Worm (Caenorhabditis elegans) whole organism, L1 larva: Measurements from ENCODE around the gene degt-1.
A peak's percentile ranks its signal among the peaks of the same experiment; 100 is the strongest.

Experiments
- C04F5.9 ChIP-seq: sonication (generic microtip); optimal IDR thresholded peaks from 2 replicates; lab custom pipeline; 2016; ENCODE audit warnings: missing genetic modification characterization, missing compliant biosample characterization
- C16A3.4 ChIP-seq: fragments of 150-350 bp; optimal IDR thresholded peaks from 2 replicates; lab custom pipeline; 2014; ENCODE audit warnings: missing biosample characterization, missing genetic modification characterization
- F16B12.6 ChIP-seq: fragments of 150-350 bp; optimal IDR thresholded peaks from 2 replicates; lab custom pipeline; 2014; ENCODE audit warnings: missing biosample characterization, missing genetic modification characterization
- Y116A8C.19 ChIP-seq: sonication (generic microtip); optimal IDR thresholded peaks from 2 replicates; lab custom pipeline; 2016; ENCODE audit warnings: missing compliant biosample characterization, missing genetic modification characterization, borderline replicate concordance
- aha-1 ChIP-seq: fragments of 150-350 bp; optimal IDR thresholded peaks from 2 replicates; lab custom pipeline; 2014; ENCODE audit warnings: missing biosample characterization, missing genetic modification characterization
- aly-2 ChIP-seq: fragments of 150-350 bp; optimal IDR thresholded peaks from 2 replicates; lab custom pipeline; 2014; ENCODE audit warnings: missing biosample characterization, missing genetic modification characterization
- ama-1 ChIP-seq: fragments of 150-350 bp; optimal IDR thresholded peaks from 2 replicates; lab custom pipeline; 2014
- blmp-1 ChIP-seq: fragments of 150-350 bp; optimal IDR thresholded peaks from 2 replicates; lab custom pipeline; 2014; ENCODE audit warnings: missing biosample characterization, missing genetic modification characterization
- ceh-8 ChIP-seq: fragments of 200-800 bp; sonication (Bioruptor generic); optimal IDR thresholded peaks from 2 replicates; lab custom pipeline; 2018; ENCODE audit warnings: mild to moderate bottlenecking, missing genetic modification characterization, moderate library complexity, missing compliant biosample characterization
- ceh-82 ChIP-seq, 3 experiments: fragments of 150-350 bp in 1 of 3; sonication (generic microtip) in 2 of 3; optimal IDR thresholded peaks; 2 replicates each; lab custom pipeline; 2014 to 2017; ENCODE audit warnings: missing biosample characterization in 3 of 3, missing genetic modification characterization in 3 of 3
- ceh-90 ChIP-seq: sonication (generic microtip); optimal IDR thresholded peaks from 2 replicates; lab custom pipeline; 2016; ENCODE audit warnings: missing genetic modification characterization, missing compliant biosample characterization
- dpl-1 ChIP-seq, 3 experiments: fragments of 150-350 bp in 2 of 3; sonication (generic microtip) in 1 of 3; optimal IDR thresholded peaks; 2 replicates each; lab custom pipeline; 2014 to 2017; ENCODE audit warnings: missing biosample characterization in 3 of 3, missing genetic modification characterization in 3 of 3, missing genetic modification reagents in 3 of 3
- dsc-1 ChIP-seq: sonication (generic microtip); optimal IDR thresholded peaks from 2 replicates; lab custom pipeline; 2016; ENCODE audit warnings: mild to moderate bottlenecking, missing genetic modification characterization, missing compliant biosample characterization
- efl-1 ChIP-seq, 4 experiments: fragments of 150-350 bp; optimal IDR thresholded peaks in 3 of 4; peaks in 1 of 4; 1 replicate in 1 of 4; 2 replicates in 3 of 4; lab custom pipeline; 2014; ENCODE audit warnings: missing biosample characterization in 2 of 4, missing genetic modification characterization in 2 of 4, missing genetic modification reagents in 2 of 4
- egl-13 ChIP-seq: sonication (generic microtip); optimal IDR thresholded peaks from 2 replicates; lab custom pipeline; 2016; ENCODE audit warnings: missing genotype, missing genetic modification reagents, missing genetic modification characterization, missing compliant biosample characterization
- ets-5 ChIP-seq: fragments of 200-800 bp; sonication (Bioruptor generic); IDR thresholded peaks from 2 replicates; pipeline ENCODE4 v1.3.6; 2022; ENCODE audit warnings: missing genetic modification characterization, missing compliant biosample characterization
- fkh-10 ChIP-seq: sonication (generic microtip); optimal IDR thresholded peaks from 2 replicates; lab custom pipeline; 2017; ENCODE audit warnings: missing biosample characterization, missing genetic modification reagents, missing genetic modification characterization
- fos-1 ChIP-seq: fragments of 150-350 bp; optimal IDR thresholded peaks from 2 replicates; lab custom pipeline; 2014; ENCODE audit warnings: missing biosample characterization, missing genetic modification characterization
- hlh-4 ChIP-seq: sonication (generic microtip); optimal IDR thresholded peaks from 2 replicates; lab custom pipeline; 2016; ENCODE audit warnings: mild to moderate bottlenecking, missing genetic modification characterization, missing compliant biosample characterization
- hpl-2 ChIP-seq: fragments of 150-350 bp; optimal IDR thresholded peaks from 2 replicates; lab custom pipeline; 2014; ENCODE audit warnings: missing biosample characterization, missing genetic modification reagents, missing genetic modification characterization
- irx-1 ChIP-seq: sonication (generic microtip); optimal IDR thresholded peaks from 2 replicates; lab custom pipeline; 2016; ENCODE audit warnings: missing genetic modification characterization, missing compliant biosample characterization
- isw-1 ChIP-seq: fragments of 200-800 bp; sonication (Bioruptor generic); IDR thresholded peaks from 2 replicates; pipeline ENCODE4 v1.3.6; 2022; ENCODE audit warnings: missing genetic modification characterization, missing compliant biosample characterization
- jun-1 ChIP-seq: fragments of 150-350 bp; optimal IDR thresholded peaks from 2 replicates; lab custom pipeline; 2014; ENCODE audit warnings: missing biosample characterization, missing genetic modification reagents, missing genetic modification characterization
- lin-13 ChIP-seq: fragments of 150-350 bp; optimal IDR thresholded peaks from 2 replicates; lab custom pipeline; 2014; ENCODE audit warnings: missing biosample characterization, missing genetic modification reagents, missing genetic modification characterization
- lin-14 ChIP-seq: fragments of 200-800 bp; sonication (Bioruptor generic); optimal IDR thresholded peaks from 2 replicates; lab custom pipeline; 2018; ENCODE audit warnings: mild to moderate bottlenecking, missing genetic modification characterization, moderate library complexity, missing compliant biosample characterization
- lin-15B ChIP-seq: fragments of 150-350 bp; sonication (generic microtip); optimal IDR thresholded peaks from 3 replicates; lab custom pipeline; 2014; ENCODE audit warnings: missing biosample characterization, missing genetic modification characterization
- lin-35 ChIP-seq, 2 experiments: fragments of 150-350 bp; optimal IDR thresholded peaks; 2 replicates each; lab custom pipeline; 2014; ENCODE audit warnings: missing biosample characterization in 2 of 2, missing genetic modification characterization in 2 of 2, missing genetic modification reagents in 2 of 2
- lir-3 ChIP-seq: sonication (generic microtip); optimal IDR thresholded peaks from 2 replicates; lab custom pipeline; 2016; ENCODE audit warnings: mild to moderate bottlenecking, missing genetic modification characterization, moderate library complexity, missing compliant biosample characterization; ENCODE audit not compliant: poor library complexity
- mab-9 ChIP-seq: fragments of 200-800 bp; sonication (Bioruptor generic); IDR thresholded peaks from 2 replicates; pipeline ENCODE4 v1.3.6; 2022; ENCODE audit warnings: missing genetic modification reagents, missing genetic modification characterization, missing compliant biosample characterization
- mdl-1 ChIP-seq, 2 experiments: fragments of 150-350 bp; optimal IDR thresholded peaks; 2 replicates each; lab custom pipeline; 2014 to 2017; ENCODE audit warnings: missing biosample characterization in 2 of 2, missing genetic modification characterization in 2 of 2, inconsistent platforms in 1 of 2
- mep-1 ChIP-seq: fragments of 150-350 bp; optimal IDR thresholded peaks from 2 replicates; lab custom pipeline; 2014; ENCODE audit warnings: missing biosample characterization, missing genetic modification characterization
- nhr-19 ChIP-seq: fragments of 200-800 bp; sonication (Bioruptor generic); conservative IDR thresholded peaks from 2 replicates; pipeline ENCODE4 v1.3.6; 2022; ENCODE audit warnings: missing genetic modification characterization, missing compliant biosample characterization
- nhr-20 ChIP-seq: sonication (generic microtip); optimal IDR thresholded peaks from 2 replicates; lab custom pipeline; 2016; ENCODE audit warnings: mild to moderate bottlenecking, missing genetic modification characterization, missing compliant biosample characterization
- nhr-237 ChIP-seq: fragments of 150-350 bp; optimal IDR thresholded peaks from 2 replicates; lab custom pipeline; 2014; ENCODE audit warnings: missing biosample characterization, missing genetic modification characterization
- nhr-47 ChIP-seq: sonication (generic microtip); optimal IDR thresholded peaks from 2 replicates; lab custom pipeline; 2016; ENCODE audit warnings: mild to moderate bottlenecking, missing genetic modification characterization, moderate library complexity, missing compliant biosample characterization
- nhr-71 ChIP-seq: sonication (generic microtip); optimal IDR thresholded peaks from 2 replicates; lab custom pipeline; 2016; ENCODE audit warnings: mild to moderate bottlenecking, missing genetic modification characterization, moderate library complexity, missing compliant biosample characterization
- nhr-76 ChIP-seq: sonication (generic microtip); optimal IDR thresholded peaks from 2 replicates; lab custom pipeline; 2017; ENCODE audit warnings: missing biosample characterization, missing genetic modification characterization
- nhr-84 ChIP-seq: sonication (generic microtip); optimal IDR thresholded peaks from 2 replicates; lab custom pipeline; 2017; ENCODE audit warnings: missing biosample characterization, missing genetic modification characterization
- nhr-85 ChIP-seq: sonication (generic microtip); peaks from one replicate; lab custom pipeline; 2016; ENCODE audit warnings: missing genetic modification characterization, inconsistent platforms, missing compliant biosample characterization
- pag-3 ChIP-seq: sonication (generic microtip); optimal IDR thresholded peaks from 2 replicates; lab custom pipeline; 2017; ENCODE audit warnings: missing genetic modification characterization, mild to moderate bottlenecking, missing compliant biosample characterization, antibody characterized with exemption, borderline replicate concordance; ENCODE audit not compliant: insufficient read depth
- pax-3 ChIP-seq: fragments of 200-800 bp; sonication (Bioruptor generic); optimal IDR thresholded peaks from 2 replicates; lab custom pipeline; 2018; ENCODE audit warnings: mild to moderate bottlenecking, missing genetic modification characterization, moderate library complexity, missing compliant biosample characterization
- rnt-1 ChIP-seq: sonication (generic microtip); optimal IDR thresholded peaks from 2 replicates; lab custom pipeline; 2016; ENCODE audit warnings: mild to moderate bottlenecking, missing genetic modification characterization, moderate library complexity, missing compliant biosample characterization
- snu-23 ChIP-seq: sonication (generic microtip); optimal IDR thresholded peaks from 2 replicates; lab custom pipeline; 2016; ENCODE audit warnings: missing genetic modification characterization, missing compliant biosample characterization
- sox-4 ChIP-seq: sonication (generic microtip); optimal IDR thresholded peaks from 2 replicates; lab custom pipeline; 2016; ENCODE audit warnings: missing genetic modification characterization, missing compliant biosample characterization
- sptf-1 ChIP-seq: fragments of 150-350 bp; optimal IDR thresholded peaks from 2 replicates; lab custom pipeline; 2014; ENCODE audit warnings: missing biosample characterization, missing genetic modification characterization
- tbx-2 ChIP-seq: sonication (generic microtip); optimal IDR thresholded peaks from 2 replicates; lab custom pipeline; 2016; ENCODE audit warnings: missing genetic modification characterization, missing compliant biosample characterization
- unc-130 ChIP-seq: fragments of 150-350 bp; optimal IDR thresholded peaks from 2 replicates; lab custom pipeline; 2017; ENCODE audit warnings: missing biosample characterization, missing genetic modification characterization, inconsistent platforms
- unc-30 ChIP-seq: sonication (generic microtip); optimal IDR thresholded peaks from 2 replicates; lab custom pipeline; 2017; ENCODE audit warnings: missing biosample characterization, missing genetic modification characterization
- unc-62 ChIP-seq: fragments of 150-350 bp; optimal IDR thresholded peaks from 2 replicates; lab custom pipeline; 2014; ENCODE audit warnings: missing biosample characterization, missing genetic modification reagents, missing genetic modification characterization
- unc-98 ChIP-seq: fragments of 200-800 bp; sonication (Bioruptor generic); IDR thresholded peaks from 2 replicates; pipeline ENCODE4 v1.3.6; 2022; ENCODE audit warnings: missing genetic modification characterization, missing compliant biosample characterization
- vab-15 ChIP-seq: sonication (generic microtip); optimal IDR thresholded peaks from 2 replicates; lab custom pipeline; 2017; ENCODE audit warnings: missing genotype, mild to moderate bottlenecking, missing genetic modification characterization, missing compliant biosample characterization
- zip-4 ChIP-seq: fragments of 200-800 bp; sonication (Bioruptor generic); optimal IDR thresholded peaks from 2 replicates; lab custom pipeline; 2018; ENCODE audit warnings: mild to moderate bottlenecking, missing genetic modification characterization, moderate library complexity, missing compliant biosample characterization
- ztf-11 ChIP-seq, 2 experiments: sonication (generic microtip); optimal IDR thresholded peaks; 2 replicates each; lab custom pipeline; 2016 to 2017; ENCODE audit warnings: missing genetic modification characterization in 2 of 2, missing biosample characterization in 1 of 2, missing compliant biosample characterization in 1 of 2

degt-1 gene

DNA sequence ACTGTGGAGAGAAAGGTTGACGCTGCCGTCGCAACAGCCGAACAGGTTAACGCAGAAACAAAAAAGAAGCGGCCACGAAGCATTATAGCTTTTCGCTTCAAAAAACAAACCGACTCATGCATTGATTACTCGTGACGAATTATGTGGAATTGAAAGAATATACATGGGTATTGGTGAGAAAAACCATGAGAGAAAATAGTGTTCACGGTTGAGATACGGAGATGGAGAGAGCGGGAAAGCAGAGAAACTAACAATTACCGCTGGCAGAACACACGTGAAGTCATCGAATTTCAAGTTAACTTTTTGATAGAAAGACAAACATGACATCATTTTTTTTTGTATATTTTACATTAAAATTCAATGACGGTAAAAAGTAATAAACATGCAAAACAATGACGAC, 4.8 kb upstream of the degt-1 start (continued):
- peak; percentile 16 for TF ChIP-seq rnt-1 (tag; lab: Kevin White, UChicago)
- TF ChIP-seq dpl-1 (GFP tag; optimal IDR thresholded peaks at IDR 0.05; lab: Kevin White, UChicago) = peak in 2 of 3 experiments; percentile 14 to 35
- TF ChIP-seq ets-5 (GFP tag; lab: Robert Waterston, UW) = no peak
- TF ChIP-seq unc-62 (GFP tag; lab: Kevin White, UChicago) = no peak
- no peak for TF ChIP-seq ceh-8 (GFP tag; lab: Kevin White, UChicago)
- no peak for TF ChIP-seq lir-3 (tag; lab: Kevin White, UChicago)
- TF ChIP-seq unc-98 (GFP tag; lab: Robert Waterston, UW) = no peak
- no peak for TF ChIP-seq isw-1 (GFP tag; lab: Robert Waterston, UW)
- TF ChIP-seq mab-9 (GFP tag; lab: Robert Waterston, UW) = no peak
- no peak for TF ChIP-seq zip-4
- peak in 1 of 2 experiments; percentile 31 for TF ChIP-seq mdl-1 (tag; optimal IDR thresholded peaks at IDR 0.05; lab: Kevin White, UChicago)
- TF ChIP-seq sox-4 (tag; lab: Kevin White, UChicago) = no peak
- no peak for TF ChIP-seq jun-1 (tag; lab: Kevin White, UChicago)
- no peak for TF ChIP-seq tbx-2 (tag; lab: Kevin White, UChicago)
- TF ChIP-seq sptf-1 (tag; lab: Kevin White, UChicago) = no peak
- peak; percentile 58 for TF ChIP-seq ama-1
- TF ChIP-seq dsc-1 (tag; lab: Kevin White, UChicago) = no peak
- peak; percentile 53 for TF ChIP-seq nhr-20 (tag; lab: Kevin White, UChicago)
- TF ChIP-seq ceh-90 (tag; lab: Kevin White, UChicago) = no peak
- TF ChIP-seq egl-13 (tag; lab: Kevin White, UChicago) = no peak
- TF ChIP-seq unc-30 (tag; lab: Kevin White, UChicago) = no peak
- TF ChIP-seq ztf-11 (tag; optimal IDR thresholded peaks at IDR 0.05; lab: Kevin White, UChicago) = no peak
- no peak for TF ChIP-seq nhr-237 (tag; lab: Kevin White, UChicago)
- no peak for TF ChIP-seq aly-2
- no peak for TF ChIP-seq hpl-2 (GFP tag; lab: Kevin White, UChicago)
- TF ChIP-seq C04F5.9 (tag; lab: Kevin White, UChicago) = no peak
- TF ChIP-seq irx-1 (tag; lab: Kevin White, UChicago) = no peak
- TF ChIP-seq lin-14 (GFP tag; lab: Kevin White, UChicago) = peak; percentile 62
- TF ChIP-seq nhr-76 (tag; lab: Kevin White, UChicago) = no peak
- no peak for TF ChIP-seq ceh-82 (tag; optimal IDR thresholded peaks at IDR 0.05; lab: Kevin White, UChicago)
- peak in 1 of 2 experiments; percentile 27 for TF ChIP-seq efl-1 (optimal IDR thresholded peaks at IDR 0.05; lab: Kevin White, UChicago)
- peak; percentile 13 to 93 for TF ChIP-seq efl-1 (GFP tag; optimal IDR thresholded peaks at IDR 0.05 in 1 of 2; lab: Kevin White, UChicago)
- TF ChIP-seq aha-1 (tag; lab: Kevin White, UChicago) = no peak
- no peak for TF ChIP-seq nhr-47 (tag; lab: Kevin White, UChicago)
- peak; percentile 42 for TF ChIP-seq mep-1 (tag; lab: Kevin White, UChicago)
- TF ChIP-seq blmp-1 (tag; lab: Kevin White, UChicago) = peak; percentile 44
- peak; percentile 63 for TF ChIP-seq nhr-71 (tag; lab: Kevin White, UChicago)
- TF ChIP-seq snu-23 (GFP tag; lab: Kevin White, UChicago) = peak; percentile 45
- no peak for TF ChIP-seq fos-1 (tag; lab: Kevin White, UChicago)
- TF ChIP-seq nhr-85 (tag; lab: Kevin White, UChicago) = no peak
- no peak for TF ChIP-seq nhr-84 (tag; lab: Kevin White, UChicago)
- TF ChIP-seq Y116A8C.19 (tag; lab: Kevin White, UChicago) = no peak
- no peak for TF ChIP-seq hlh-4
- no peak for TF ChIP-seq pax-3 (tag; lab: Kevin White, UChicago)
- peak; percentile 7 to 56 for TF ChIP-seq lin-35 (GFP tag; optimal IDR thresholded peaks at IDR 0.05; lab: Kevin White, UChicago)
- no peak for TF ChIP-seq vab-15 (tag; lab: Kevin White, UChicago)
- no peak for TF ChIP-seq pag-3 (tag; lab: Kevin White, UChicago)
- TF ChIP-seq F16B12.6 (tag; lab: Kevin White, UChicago) = no peak
- TF ChIP-seq C16A3.4 (tag; lab: Kevin White, UChicago) = no peak
- no peak for TF ChIP-seq lin-13 (GFP tag; lab: Kevin White, UChicago)
- TF ChIP-seq fkh-10 (GFP tag; lab: Kevin White, UChicago) = no peak
- no peak for TF ChIP-seq lin-15B (tag; lab: Kevin White, UChicago)
- no peak for TF ChIP-seq unc-130
- no peak for TF ChIP-seq nhr-19 (GFP tag; lab: Robert Waterston, UW)
